Fruit fly (Drosophila melanogaster) whole organism, adult: ENCODE results near the gene CG10237.

Experiments used
- CG11617 ChIP-seq: fragments of 200-800 bp; sonication (Bioruptor generic); optimal IDR thresholded peaks from 2 replicates; lab custom pipeline; 2017; ENCODE audit warnings: mild to moderate bottlenecking, missing biosample characterization, missing genetic modification reagents, missing genetic modification characterization
- CG12768 ChIP-seq: fragments of 200-800 bp; sonication (Bioruptor generic); optimal IDR thresholded peaks from 2 replicates; lab custom pipeline; 2017; ENCODE audit warnings: missing biosample characterization, missing genetic modification characterization, mild to moderate bottlenecking, moderate library complexity, missing genetic modification reagents
- CG14711 ChIP-seq: fragments of 200-800 bp; sonication (Bioruptor generic); optimal IDR thresholded peaks from 2 replicates; lab custom pipeline; 2018; ENCODE audit warnings: missing biosample characterization, mild to moderate bottlenecking, missing genetic modification characterization, moderate library complexity
- CG1620 ChIP-seq: fragments of 200-800 bp; sonication (Bioruptor generic); optimal IDR thresholded peaks from 2 replicates; lab custom pipeline; 2016; ENCODE audit warnings: missing biosample characterization, missing genetic modification characterization
- CG33017 ChIP-seq: fragments of 200-800 bp; sonication (Bioruptor generic); optimal IDR thresholded peaks from 2 replicates; lab custom pipeline; 2018; ENCODE audit warnings: missing biosample characterization, mild to moderate bottlenecking, missing genetic modification characterization, moderate library complexity
- CG5204 ChIP-seq: fragments of 200-800 bp; sonication (Bioruptor generic); optimal IDR thresholded peaks from 2 replicates; lab custom pipeline; 2016; ENCODE audit warnings: missing biosample characterization, missing genetic modification characterization
- CG7045 ChIP-seq: fragments of 200-800 bp; sonication (Bioruptor generic); optimal IDR thresholded peaks from 2 replicates; lab custom pipeline; 2017; ENCODE audit warnings: missing biosample characterization, mild to moderate bottlenecking, missing genetic modification characterization
- CG7101 ChIP-seq: fragments of 200-800 bp; sonication (Bioruptor generic); optimal IDR thresholded peaks from 2 replicates; lab custom pipeline; 2018; ENCODE audit warnings: missing biosample characterization, mild to moderate bottlenecking, missing genetic modification characterization, moderate library complexity
- Clk ChIP-seq: fragments of 200-800 bp; sonication (Bioruptor generic); optimal IDR thresholded peaks from 2 replicates; lab custom pipeline; 2017; ENCODE audit warnings: missing biosample characterization, missing genetic modification characterization
- Crg-1 ChIP-seq: fragments of 200-800 bp; sonication (Bioruptor generic); optimal IDR thresholded peaks from 2 replicates; lab custom pipeline; 2016; ENCODE audit warnings: missing biosample characterization, missing genetic modification characterization
- Hr96 ChIP-seq: fragments of 200-800 bp; sonication (Bioruptor generic); optimal IDR thresholded peaks from 2 replicates; lab custom pipeline; 2016; ENCODE audit warnings: missing biosample characterization, missing genetic modification characterization
- Mnt ChIP-seq: fragments of 200-800 bp; sonication (Bioruptor generic); optimal IDR thresholded peaks from 2 replicates; lab custom pipeline; 2016; ENCODE audit warnings: missing biosample characterization, mild to moderate bottlenecking, missing genetic modification characterization
- bab1 ChIP-seq: fragments of 200-800 bp; sonication (Bioruptor generic); optimal IDR thresholded peaks from 3 replicates; lab custom pipeline; 2019; ENCODE audit warnings: missing biosample characterization, mild to moderate bottlenecking, missing genetic modification characterization, moderate library complexity
- cic ChIP-seq: fragments of 200-800 bp; sonication (Bioruptor generic); optimal IDR thresholded peaks from 2 replicates; lab custom pipeline; 2017; ENCODE audit warnings: missing biosample characterization, mild to moderate bottlenecking, missing genetic modification characterization, moderate library complexity
- cnc ChIP-seq, 2 experiments: fragments of >200 bp; optimal IDR thresholded peaks; 2 replicates each; lab custom pipeline; 2017
- kay ChIP-seq: fragments of 200-800 bp; sonication (Bioruptor generic); peaks from one replicate; lab custom pipeline; 2016; ENCODE audit warnings: missing biosample characterization, missing genetic modification characterization, borderline replicate concordance
- ovo ChIP-seq: fragments of 200-800 bp; sonication (Bioruptor generic); optimal IDR thresholded peaks from 2 replicates; lab custom pipeline; 2016; ENCODE audit warnings: missing biosample characterization, missing genetic modification characterization
- pad ChIP-seq: fragments of 200-800 bp; sonication (Bioruptor generic); optimal IDR thresholded peaks from 3 replicates; lab custom pipeline; 2017; ENCODE audit warnings: missing biosample characterization, missing genetic modification characterization, mild to moderate bottlenecking, moderate library complexity, missing genetic modification reagents
- tj ChIP-seq: fragments of 200-800 bp; sonication (Bioruptor generic); optimal IDR thresholded peaks from 3 replicates; lab custom pipeline; 2017; ENCODE audit warnings: missing biosample characterization, mild to moderate bottlenecking, missing genetic modification characterization, moderate library complexity
- toe ChIP-seq: fragments of 200-800 bp; sonication (Bioruptor generic); optimal IDR thresholded peaks from 2 replicates; lab custom pipeline; 2016; ENCODE audit warnings: missing biosample characterization, missing genetic modification characterization

CG10237 gene

dm6 chr2L:19457890-19458580 lies 15.5 kb upstream of the CG10237 start:
- no peak for TF ChIP-seq CG14711 (tag; lab: Kevin White, UChicago)
- no peak for TF ChIP-seq Mnt
- no peak for TF ChIP-seq CG7101 (tag; lab: Kevin White, UChicago)
- no peak for TF ChIP-seq cic (GFP tag; lab: Kevin White, UChicago)
- TF ChIP-seq tj (GFP tag; lab: Kevin White, UChicago): no peak
- no peak for TF ChIP-seq ovo (GFP tag; lab: Kevin White, UChicago)
- no peak for TF ChIP-seq Clk (GFP tag; lab: Kevin White, UChicago)
- no peak for TF ChIP-seq CG33017
- no peak for TF ChIP-seq CG12768 (GFP tag; lab: Kevin White, UChicago)
- TF ChIP-seq CG1620 (GFP tag; lab: Kevin White, UChicago): no peak
- TF ChIP-seq pad (GFP tag; lab: Kevin White, UChicago): no peak

- TF ChIP-seq CG7045 (GFP tag; lab: Kevin White, UChicago): no peak
- no peak for TF ChIP-seq cnc (optimal IDR thresholded peaks at IDR 0.05; lab: Kevin White, UChicago)
- no peak for TF ChIP-seq ovo (GFP tag; lab: Kevin White, UChicago)
- no peak for TF ChIP-seq CG12768 (GFP tag; lab: Kevin White, UChicago)
- no peak for TF ChIP-seq Clk (GFP tag; lab: Kevin White, UChicago)
- TF ChIP-seq CG1620 (GFP tag; lab: Kevin White, UChicago): no peak
- no peak for TF ChIP-seq CG33017
- no peak for TF ChIP-seq kay (GFP tag; lab: Kevin White, UChicago)
- no peak for TF ChIP-seq cic (GFP tag; lab: Kevin White, UChicago)
- TF ChIP-seq Crg-1 (GFP tag; lab: Kevin White, UChicago): no peak
- no peak for TF ChIP-seq CG7101 (tag; lab: Kevin White, UChicago)
- no peak for TF ChIP-seq CG5204 (GFP tag; lab: Kevin White, UChicago)
- TF ChIP-seq Hr96 (GFP tag; lab: Kevin White, UChicago): no peak
- TF ChIP-seq CG14711 (tag; lab: Kevin White, UChicago): no peak
- no peak for TF ChIP-seq bab1 (GFP tag; lab: Kevin White, UChicago)
- no peak for TF ChIP-seq CG11617 (GFP tag; lab: Kevin White, UChicago)
- TF ChIP-seq Mnt: no peak
Observed at dm6 chr2L:19455723-19456122, 13.2 kb upstream of the CG10237 start.

- peak; percentile 6 for TF ChIP-seq Mnt
- TF ChIP-seq cic (GFP tag; lab: Kevin White, UChicago): no peak
- TF ChIP-seq tj (GFP tag; lab: Kevin White, UChicago): peak; percentile 17
- TF ChIP-seq bab1 (GFP tag; lab: Kevin White, UChicago): no peak
Observed at dm6 chr2L:19455209-19455608, 12.7 kb upstream of the CG10237 start.

dm6 chr2L:19454070-19454751 lies 11.7 kb upstream of the CG10237 start, which contains the start of gene CG10026:
Gene CG10026 (plus strand): TSS chr2L:19454256.
- TF ChIP-seq CG12768 (GFP tag; lab: Kevin White, UChicago): peak; percentile 7
- TF ChIP-seq CG5204 (GFP tag; lab: Kevin White, UChicago): no peak
- peak; percentile 52 for TF ChIP-seq kay (GFP tag; lab: Kevin White, UChicago)
- peak; percentile 72 for TF ChIP-seq tj (GFP tag; lab: Kevin White, UChicago)

dm6 chr2L:19453381-19453780 lies 10.9 kb upstream of the CG10237 start, which contains the start of gene Top2:
Gene Top2 (minus strand): TSS chr2L:19453490.
- TF ChIP-seq CG14711 (tag; lab: Kevin White, UChicago) (peak; percentile 11), CG1620 (GFP tag; lab: Kevin White, UChicago) (peak; percentile 30), ovo (GFP tag; lab: Kevin White, UChicago) (no peak), Crg-1 (GFP tag; lab: Kevin White, UChicago) (no peak), CG33017 (no peak), pad (GFP tag; lab: Kevin White, UChicago) (peak; percentile 21), kay (GFP tag; lab: Kevin White, UChicago) (no peak), CG7101 (tag; lab: Kevin White, UChicago) (peak; percentile 33), bab1 (GFP tag; lab: Kevin White, UChicago) (peak; percentile 57), toe (GFP tag; lab: Kevin White, UChicago) (peak; percentile 8), CG5204 (GFP tag; lab: Kevin White, UChicago) (peak; percentile 26), Mnt (peak; percentile 59), CG12768 (GFP tag; lab: Kevin White, UChicago) (no peak)

DNA sequence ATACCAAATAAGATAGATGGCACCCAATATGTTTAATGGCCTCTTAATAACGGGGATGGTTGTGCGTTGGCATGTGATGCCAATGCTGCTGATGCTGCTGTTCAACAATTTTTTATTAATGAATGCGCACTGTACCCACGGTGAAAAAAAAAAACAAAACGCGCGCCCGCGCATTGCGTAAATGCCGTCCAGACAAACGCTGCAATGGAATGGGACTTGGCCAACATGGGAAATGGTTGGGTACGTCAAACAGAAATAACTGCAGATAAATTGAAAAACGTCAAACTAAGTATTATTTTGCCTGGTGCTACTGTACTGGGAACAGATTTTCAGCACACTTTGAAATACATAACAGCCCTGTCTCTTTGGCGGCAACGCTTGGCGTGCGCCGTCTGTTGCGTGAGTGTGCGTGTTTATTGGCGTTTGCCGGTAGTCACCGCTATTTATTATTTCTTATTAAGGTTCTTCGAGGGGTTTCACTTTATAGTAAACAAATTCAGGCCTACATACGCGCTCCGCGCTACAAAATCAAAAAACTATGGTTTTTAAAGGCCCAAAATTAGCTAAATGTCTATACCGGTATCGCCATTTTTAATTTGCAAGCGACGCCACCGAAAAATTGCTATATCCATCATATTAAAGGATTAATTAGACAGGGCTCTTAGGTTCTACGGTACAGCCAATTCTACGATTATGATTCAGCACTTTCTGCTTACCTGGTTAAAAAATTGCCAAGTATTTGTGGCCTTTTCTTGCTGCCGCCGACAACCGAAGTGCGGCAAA lies 10.2 kb upstream of the CG10237 start:
- TF ChIP-seq CG11617 (GFP tag; lab: Kevin White, UChicago): no peak
- TF ChIP-seq ovo (GFP tag; lab: Kevin White, UChicago): no peak
- no peak for TF ChIP-seq pad (GFP tag; lab: Kevin White, UChicago)
- TF ChIP-seq Mnt: peak; percentile 67
- TF ChIP-seq kay (GFP tag; lab: Kevin White, UChicago): no peak
- no peak for TF ChIP-seq cnc (optimal IDR thresholded peaks at IDR 0.05; lab: Kevin White, UChicago)
- TF ChIP-seq CG1620 (GFP tag; lab: Kevin White, UChicago): no peak
- TF ChIP-seq tj (GFP tag; lab: Kevin White, UChicago): peak; percentile 52
- no peak for TF ChIP-seq Hr96 (GFP tag; lab: Kevin White, UChicago)
- TF ChIP-seq bab1 (GFP tag; lab: Kevin White, UChicago): no peak
- peak; percentile 20 for TF ChIP-seq CG14711 (tag; lab: Kevin White, UChicago)
- no peak for TF ChIP-seq CG12768 (GFP tag; lab: Kevin White, UChicago)
- TF ChIP-seq toe (GFP tag; lab: Kevin White, UChicago): no peak
- TF ChIP-seq CG7045 (GFP tag; lab: Kevin White, UChicago): no peak
- TF ChIP-seq cic (GFP tag; lab: Kevin White, UChicago): peak; percentile 16
